Fruit fly (Drosophila melanogaster): ENCODE data around the gene CG13998.
A peak's percentile ranks its signal among the peaks of the same experiment; 100 is the strongest.

The CG13998 gene

dm6 chr2L:5979055-5979399 is 22.4 kb upstream of the CG13998 start:
- TF ChIP-seq CG3065 (GFP tag; optimal IDR thresholded peaks at IDR 0.05) (peak; percentile 31), CG1602 (GFP tag; optimal IDR thresholded peaks at IDR 0.05) (no peak), CG10543 (GFP tag; optimal IDR thresholded peaks at IDR 0.05) (no peak), Dip3 (GFP tag; optimal IDR thresholded peaks at IDR 0.05) (no peak), vvl (GFP tag; IDR thresholded peaks at IDR 0.05) (no peak), danr (GFP tag; IDR thresholded peaks at IDR 0.05) (no peak), CG6854 (GFP tag; optimal IDR thresholded peaks at IDR 0.05) (no peak), CG13424 (tag; optimal IDR thresholded peaks at IDR 0.05) (no peak), Doc2 (GFP tag; IDR thresholded peaks at IDR 0.05) (no peak), sug (tag; optimal IDR thresholded peaks at IDR 0.05) (peak; percentile 93), CG8290 (GFP tag; optimal IDR thresholded peaks at IDR 0.05) (no peak), CG8290 (tag; optimal IDR thresholded peaks at IDR 0.05) (no peak), CG6683 (GFP tag; optimal IDR thresholded peaks at IDR 0.05) (no peak), onecut (GFP tag; IDR thresholded peaks at IDR 0.05) (no peak), Vsx1 (GFP tag; optimal IDR thresholded peaks at IDR 0.05) (no peak), CG2875 (GFP tag; optimal IDR thresholded peaks at IDR 0.05) (no peak), CG13287 (GFP tag; IDR thresholded peaks at IDR 0.05; ENCODE audit: partially characterized antibody) (no peak), ranshi (GFP tag; IDR thresholded peaks at IDR 0.05) (no peak), CG18764 (GFP tag; optimal IDR thresholded peaks at IDR 0.05) (no peak), otp (GFP tag; IDR thresholded peaks at IDR 0.05) (no peak), bowl (GFP tag; IDR thresholded peaks at IDR 0.05) (no peak), cas (GFP tag; IDR thresholded peaks at IDR 0.05) (no peak), fu2 (GFP tag; optimal IDR thresholded peaks at IDR 0.05) (no peak), Oaz (GFP tag; IDR thresholded peaks at IDR 0.05) (no peak), pum (GFP tag; optimal IDR thresholded peaks at IDR 0.05) (no peak), CG17802 (tag; optimal IDR thresholded peaks at IDR 0.05) (no peak), dimm (GFP tag; IDR thresholded peaks at IDR 0.05) (no peak), CG15514 (GFP tag; optimal IDR thresholded peaks at IDR 0.05) (no peak), ttk (GFP tag; IDR thresholded peaks at IDR 0.05) (no peak), CG17912 (GFP tag; optimal IDR thresholded peaks at IDR 0.05) (no peak), bab2 (GFP tag; optimal IDR thresholded peaks at IDR 0.05) (no peak), bsh (GFP tag; optimal IDR thresholded peaks at IDR 0.05) (no peak), Blimp-1 (GFP tag; optimal IDR thresholded peaks at IDR 0.05) (no peak), CG17612 (GFP tag; IDR thresholded peaks at IDR 0.05) (no peak), ewg (GFP tag; optimal IDR thresholded peaks at IDR 0.05) (peak; percentile 95), CG5180 (GFP tag; optimal IDR thresholded peaks at IDR 0.05) (no peak), Sox100B (GFP tag; optimal IDR thresholded peaks at IDR 0.05) (no peak), tx (GFP tag; optimal IDR thresholded peaks at IDR 0.05) (no peak), Med (GFP tag) (peak; percentile 38), CG16779 (GFP tag; IDR thresholded peaks at IDR 0.05) (no peak), YL-1 (GFP tag; optimal IDR thresholded peaks at IDR 0.05) (no peak), Hsf (GFP tag; optimal IDR thresholded peaks at IDR 0.05) (no peak), Atf3 (GFP tag; optimal IDR thresholded peaks at IDR 0.05) (no peak), az2 (GFP tag; optimal IDR thresholded peaks at IDR 0.05) (no peak), GATAe (GFP tag; conservative IDR thresholded peaks at IDR 0.05) (no peak), CG1603 (tag; optimal IDR thresholded peaks at IDR 0.05) (no peak), grn (GFP tag; optimal IDR thresholded peaks at IDR 0.05) (peak; percentile 49), phol (tag; optimal IDR thresholded peaks at IDR 0.05) (peak; percentile 61), dmrt11E (tag; optimal IDR thresholded peaks at IDR 0.05) (no peak), oc (tag; optimal IDR thresholded peaks at IDR 0.05) (no peak), fd96Cb (tag; optimal IDR thresholded peaks at IDR 0.05) (no peak), CG32772 (GFP tag; IDR thresholded peaks at IDR 0.05) (no peak), trem (tag; optimal IDR thresholded peaks at IDR 0.05) (no peak)

Data from whole organism, embryonic.